Fruit fly (Drosophila melanogaster): ENCODE data around the gene CG16952.
A peak's percentile ranks its signal among the peaks of the same experiment; 100 is the strongest.

DNA sequence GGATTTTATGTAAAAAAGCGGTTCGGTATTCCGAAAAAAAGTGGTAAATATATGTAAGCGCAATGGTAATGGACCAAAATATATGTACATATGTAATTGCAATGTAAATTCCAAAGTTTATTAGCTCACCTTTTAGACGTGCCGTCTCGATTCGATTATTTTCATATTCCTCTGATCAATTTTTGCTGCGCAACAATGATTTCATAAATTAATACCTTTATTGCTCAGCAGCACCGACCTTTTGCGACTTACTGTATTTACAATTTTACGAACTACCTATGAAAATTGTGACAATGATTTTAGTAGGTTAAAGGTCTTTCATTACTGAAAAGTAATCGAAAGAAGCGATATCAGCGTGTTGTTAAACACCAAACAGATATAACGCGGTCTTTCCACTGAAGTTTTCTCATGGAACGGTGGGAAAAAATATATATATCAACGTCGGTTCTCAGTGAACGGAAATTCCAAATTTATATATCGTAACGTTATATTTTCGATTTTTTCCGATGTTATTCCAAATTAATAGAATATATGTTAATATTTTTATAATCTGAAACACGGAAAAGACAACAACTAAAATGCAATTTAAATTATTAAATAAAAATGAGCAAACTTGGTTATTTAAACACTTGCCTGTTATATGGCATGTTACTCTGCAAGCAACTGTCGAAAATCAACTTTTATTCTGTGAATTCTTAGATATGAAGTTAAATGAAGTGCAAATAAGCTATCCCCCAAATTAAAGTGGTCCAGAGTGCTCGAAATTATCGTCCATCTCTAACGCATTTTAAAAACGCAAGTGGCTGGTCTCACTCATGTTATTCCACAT lies 20.0 kb downstream of the CG16952 start, which contains the start of the genes MSBP and CG15916:
- TF ChIP-seq ey (GFP tag; optimal IDR thresholded peaks at IDR 0.05) (peak; percentile 1), Jra (GFP tag; optimal IDR thresholded peaks at IDR 0.05) (no peak), fru (GFP tag; optimal IDR thresholded peaks at IDR 0.05) (peak; percentile 2), Rel (GFP tag; optimal IDR thresholded peaks at IDR 0.05) (no peak), Rel (tag; optimal IDR thresholded peaks at IDR 0.05) (no peak), Dfd (GFP tag; optimal IDR thresholded peaks at IDR 0.05) (no peak), Hr78 (GFP tag; optimal IDR thresholded peaks at IDR 0.05) (no peak), h (GFP tag; optimal IDR thresholded peaks at IDR 0.05) (no peak), OdsH (GFP tag; optimal IDR thresholded peaks at IDR 0.05) (no peak), Hr83 (GFP tag; optimal IDR thresholded peaks at IDR 0.05; ENCODE audit: poor library complexity, severe bottlenecking) (no peak), foxo (GFP tag; optimal IDR thresholded peaks at IDR 0.05) (peak in 1 of 2 experiments; percentile 29), CG9705 (GFP tag; optimal IDR thresholded peaks at IDR 0.05) (no peak), HLH106 (tag; optimal IDR thresholded peaks at IDR 0.05) (peak; percentile 51), Abd-B (GFP tag; optimal IDR thresholded peaks at IDR 0.05) (no peak)
